Worm (Caenorhabditis elegans) whole organism, late embryonic: ENCODE measurements around the gene psf-1.

Source experiments
- C38D4.7 ChIP-seq: fragments of 200-800 bp; sonication (Bioruptor generic); optimal IDR thresholded peaks from 2 replicates; lab custom pipeline; 2018; ENCODE audit warnings: mild to moderate bottlenecking, missing genetic modification characterization, moderate library complexity, missing compliant biosample characterization
- Y22D7AL.16 ChIP-seq: sonication (generic microtip); optimal IDR thresholded peaks from 2 replicates; lab custom pipeline; 2016; ENCODE audit warnings: missing genetic modification characterization, missing compliant biosample characterization
- ceh-24 ChIP-seq: sonication (generic microtip); optimal IDR thresholded peaks from 2 replicates; lab custom pipeline; 2016; ENCODE audit warnings: mild to moderate bottlenecking, missing genetic modification characterization, missing compliant biosample characterization
- ceh-30 ChIP-seq: fragments of 150-350 bp; optimal IDR thresholded peaks from 2 replicates; lab custom pipeline; 2014; ENCODE audit warnings: missing biosample characterization, missing genetic modification characterization
- dmd-4 ChIP-seq: sonication (generic microtip); optimal IDR thresholded peaks from 2 replicates; lab custom pipeline; 2016; ENCODE audit warnings: borderline replicate concordance, missing genetic modification characterization, missing compliant biosample characterization
- dve-1 ChIP-seq: sonication (generic microtip); optimal IDR thresholded peaks from 2 replicates; lab custom pipeline; 2017; ENCODE audit warnings: antibody characterized with exemption, mild to moderate bottlenecking, missing genetic modification characterization, missing compliant biosample characterization
- gmeb-2 ChIP-seq: sonication (generic microtip); optimal IDR thresholded peaks from 2 replicates; lab custom pipeline; 2016; ENCODE audit warnings: missing genetic modification characterization, inconsistent platforms, missing compliant biosample characterization
- hlh-8 ChIP-seq: sonication (generic microtip); optimal IDR thresholded peaks from 2 replicates; lab custom pipeline; 2016; ENCODE audit warnings: missing genotype, missing genetic modification characterization, missing compliant biosample characterization
- nhr-11 ChIP-seq: fragments of 150-350 bp; optimal IDR thresholded peaks from 2 replicates; lab custom pipeline; 2014; ENCODE audit warnings: missing biosample characterization, missing genetic modification characterization
- pqm-1 ChIP-seq: sonication (generic microtip); optimal IDR thresholded peaks from 2 replicates; lab custom pipeline; 2016; ENCODE audit warnings: missing genetic modification characterization, missing compliant biosample characterization
- unc-55 ChIP-seq: sonication (generic microtip); optimal IDR thresholded peaks from 2 replicates; lab custom pipeline; 2017; ENCODE audit warnings: missing biosample characterization, missing genetic modification reagents, missing genetic modification characterization

DNA sequence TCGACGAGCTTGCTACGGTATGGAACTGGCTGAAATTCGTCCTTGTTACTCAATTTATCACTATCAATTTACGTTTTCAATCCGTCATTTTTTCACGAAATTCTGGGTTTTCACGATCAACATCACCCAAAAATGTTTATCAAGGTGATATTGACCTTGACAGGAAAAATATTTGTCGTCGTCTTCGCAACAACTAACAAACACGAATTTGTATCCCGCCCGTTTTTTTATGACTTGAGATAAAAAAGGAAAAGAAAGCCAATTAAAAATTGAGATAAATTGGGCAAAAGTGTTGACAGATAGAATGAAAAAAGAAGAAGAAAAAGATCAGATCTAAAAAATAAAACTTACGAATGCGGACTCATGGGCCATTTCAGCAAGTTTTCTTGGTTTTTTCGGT lies 42.4 kb downstream of the psf-1 start:
- TF ChIP-seq gmeb-2 (tag; lab: Kevin White, UChicago) = no peak
- TF ChIP-seq ceh-24 (tag; lab: Kevin White, UChicago) = no peak
- no peak for TF ChIP-seq hlh-8 (tag; lab: Kevin White, UChicago)
- no peak for TF ChIP-seq Y22D7AL.16 (tag; lab: Kevin White, UChicago)
- no peak for TF ChIP-seq nhr-11 (tag; lab: Kevin White, UChicago)
- TF ChIP-seq dve-1 (tag; lab: Kevin White, UChicago) = no peak
- no peak for TF ChIP-seq unc-55 (GFP tag; lab: Kevin White, UChicago)
- TF ChIP-seq C38D4.7 (GFP tag; lab: Kevin White, UChicago) = no peak
- TF ChIP-seq ceh-30 (tag; lab: Kevin White, UChicago) = no peak
- TF ChIP-seq pqm-1 (tag; lab: Kevin White, UChicago) = no peak
- no peak for TF ChIP-seq dmd-4
